Worm (Caenorhabditis elegans): ENCODE data around the gene M03E7.2.

The M03E7.2 gene

ce11 chrV:5580517-5580916 is 36.9 kb upstream of the M03E7.2 start:
- TF ChIP-seq snpc-4 (tag; optimal IDR thresholded peaks at IDR 0.05): peak; percentile 44
- peak; percentile 80 for TF ChIP-seq unc-55 (GFP tag; optimal IDR thresholded peaks at IDR 0.05)
- TF ChIP-seq skn-1 (tag; optimal IDR thresholded peaks at IDR 0.05): no peak
- TF ChIP-seq zag-1 (tag; optimal IDR thresholded peaks at IDR 0.05): peak; percentile 58
- TF ChIP-seq ztf-11 (tag; optimal IDR thresholded peaks at IDR 0.05): no peak
- no peak for TF ChIP-seq nhr-12 (tag; optimal IDR thresholded peaks at IDR 0.05)
- TF ChIP-seq ztf-4 (tag; optimal IDR thresholded peaks at IDR 0.05): no peak
- no peak for TF ChIP-seq ZK546.5 (tag; optimal IDR thresholded peaks at IDR 0.05)
- TF ChIP-seq lsy-2 (tag; optimal IDR thresholded peaks at IDR 0.05): peak; percentile 61 to 84
- no peak for TF ChIP-seq ztf-1 (GFP tag; conservative IDR thresholded peaks at IDR 0.05)
- TF ChIP-seq Y55F3AM.14 (GFP tag; optimal IDR thresholded peaks at IDR 0.05): no peak
- TF ChIP-seq alr-1 (tag; optimal IDR thresholded peaks at IDR 0.05): no peak
- TF ChIP-seq elt-1 (tag; optimal IDR thresholded peaks at IDR 0.05): no peak
- TF ChIP-seq nhr-21 (tag; optimal IDR thresholded peaks at IDR 0.05): no peak
- TF ChIP-seq ama-1 (optimal IDR thresholded peaks at IDR 0.05): peak; percentile 34
- no peak for TF ChIP-seq peb-1 (tag; optimal IDR thresholded peaks at IDR 0.05)
- TF ChIP-seq unc-39 (tag; optimal IDR thresholded peaks at IDR 0.05): no peak
- no peak for TF ChIP-seq nhr-23 (tag; optimal IDR thresholded peaks at IDR 0.05)
- TF ChIP-seq ceh-82 (tag; optimal IDR thresholded peaks at IDR 0.05): no peak
- no peak for TF ChIP-seq mdl-1 (tag; optimal IDR thresholded peaks at IDR 0.05)
- TF ChIP-seq sma-3 (GFP tag; optimal IDR thresholded peaks at IDR 0.05): no peak
- TF ChIP-seq R02D3.7 (tag; optimal IDR thresholded peaks at IDR 0.05): no peak
- TF ChIP-seq elt-3 (tag; optimal IDR thresholded peaks at IDR 0.05): no peak
- TF ChIP-seq nhr-25 (tag; optimal IDR thresholded peaks at IDR 0.05): peak; percentile 10
- TF ChIP-seq nhr-129 (tag; optimal IDR thresholded peaks at IDR 0.05): peak; percentile 86
- no peak for TF ChIP-seq lin-39 (tag; optimal IDR thresholded peaks at IDR 0.05)
- TF ChIP-seq sma-9 (GFP tag; optimal IDR thresholded peaks at IDR 0.05): peak; percentile 65
- no peak for TF ChIP-seq sma-9 (tag; optimal IDR thresholded peaks at IDR 0.05)
- peak; percentile 61 for TF ChIP-seq fos-1 (tag; optimal IDR thresholded peaks at IDR 0.05)
- peak; percentile 26 for TF ChIP-seq sem-4 (tag; optimal IDR thresholded peaks at IDR 0.05)
- peak; percentile 87 for TF ChIP-seq C34F6.9 (tag; optimal IDR thresholded peaks at IDR 0.05)
- TF ChIP-seq crh-2 (tag; optimal IDR thresholded peaks at IDR 0.05): peak; percentile 79
- no peak for TF ChIP-seq lin-11 (tag; optimal IDR thresholded peaks at IDR 0.05)
- peak; percentile 32 for TF ChIP-seq mab-5 (tag; optimal IDR thresholded peaks at IDR 0.05)
- peak; percentile 57 for TF ChIP-seq F13H6.1 (tag; optimal IDR thresholded peaks at IDR 0.05)
- no peak for TF ChIP-seq unc-62 (GFP tag; optimal IDR thresholded peaks at IDR 0.05)
- no peak for TF ChIP-seq nhr-77 (tag; optimal IDR thresholded peaks at IDR 0.05)
- no peak for TF ChIP-seq ceh-16 (tag; optimal IDR thresholded peaks at IDR 0.05)
- no peak for TF ChIP-seq gmeb-1 (tag; optimal IDR thresholded peaks at IDR 0.05)
- no peak for TF ChIP-seq blmp-1 (tag; optimal IDR thresholded peaks at IDR 0.05; ENCODE audit: insufficient read depth)
- no peak for TF ChIP-seq lin-13 (GFP tag; optimal IDR thresholded peaks at IDR 0.05)
- TF ChIP-seq egl-27 (tag; optimal IDR thresholded peaks at IDR 0.05): no peak
- no peak for TF ChIP-seq nhr-237 (tag; optimal IDR thresholded peaks at IDR 0.05)
- TF ChIP-seq dmd-4 (tag; optimal IDR thresholded peaks at IDR 0.05): no peak
- TF ChIP-seq mbf-1 (tag; optimal IDR thresholded peaks at IDR 0.05): no peak
- TF ChIP-seq nhr-10 (tag; optimal IDR thresholded peaks at IDR 0.05): no peak
- no peak for TF ChIP-seq aly-2 (tag; optimal IDR thresholded peaks at IDR 0.05)
- no peak for TF ChIP-seq nhr-6 (tag; optimal IDR thresholded peaks at IDR 0.05)
- TF ChIP-seq nhr-11 (tag; optimal IDR thresholded peaks at IDR 0.05): no peak

DNA sequence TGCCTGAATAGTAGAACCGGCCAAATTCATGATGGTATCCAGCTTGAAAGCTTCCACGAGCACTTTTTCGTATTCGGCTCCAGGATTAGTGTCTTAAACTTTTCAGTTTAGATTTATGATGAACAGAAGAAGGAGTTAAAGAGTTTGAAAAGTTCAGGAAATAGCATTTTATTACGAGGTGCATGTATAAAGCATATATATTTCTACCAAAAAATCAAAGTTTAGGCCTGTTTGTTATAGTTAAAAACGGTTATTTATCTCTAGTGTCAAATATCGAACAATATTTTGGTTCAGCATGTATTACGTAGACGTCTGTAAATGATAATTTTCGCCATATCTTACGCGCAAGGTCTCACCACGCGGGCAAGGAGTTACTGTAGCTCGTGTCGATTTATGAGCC is 36.1 kb upstream of the M03E7.2 start, which contains the start of gene klc-2:
Gene klc-2, minus strand, starts transcription at position 101 of the 400 bp plus-strand sequence.
- TF ChIP-seq gmeb-1 (tag; optimal IDR thresholded peaks at IDR 0.05): no peak
- no peak for TF ChIP-seq unc-39 (tag; optimal IDR thresholded peaks at IDR 0.05)
- TF ChIP-seq egl-27 (tag; optimal IDR thresholded peaks at IDR 0.05): no peak
- no peak for TF ChIP-seq aly-2 (tag; optimal IDR thresholded peaks at IDR 0.05)
- no peak for TF ChIP-seq peb-1 (tag; optimal IDR thresholded peaks at IDR 0.05)
- TF ChIP-seq skn-1 (tag; optimal IDR thresholded peaks at IDR 0.05): no peak
- TF ChIP-seq lin-39 (tag; optimal IDR thresholded peaks at IDR 0.05): no peak
- TF ChIP-seq unc-62 (GFP tag; optimal IDR thresholded peaks at IDR 0.05): no peak
- TF ChIP-seq nhr-23 (tag; optimal IDR thresholded peaks at IDR 0.05): no peak
- TF ChIP-seq mdl-1 (tag; optimal IDR thresholded peaks at IDR 0.05): no peak
- no peak for TF ChIP-seq ZK546.5 (tag; optimal IDR thresholded peaks at IDR 0.05)
- no peak for TF ChIP-seq nhr-21 (tag; optimal IDR thresholded peaks at IDR 0.05)
- no peak for TF ChIP-seq dmd-4 (tag; optimal IDR thresholded peaks at IDR 0.05)
- no peak for TF ChIP-seq nhr-237 (tag; optimal IDR thresholded peaks at IDR 0.05)
- no peak for TF ChIP-seq ztf-4 (tag; optimal IDR thresholded peaks at IDR 0.05)
- no peak for TF ChIP-seq lsy-2 (tag; optimal IDR thresholded peaks at IDR 0.05)
- TF ChIP-seq nhr-11 (tag; optimal IDR thresholded peaks at IDR 0.05): no peak
- TF ChIP-seq lin-11 (tag; optimal IDR thresholded peaks at IDR 0.05): no peak

All from whole organism, L2 larva.